Fruit fly (Drosophila melanogaster) whole organism, embryonic: Measurements from ENCODE around the gene Vha55.
A peak's percentile ranks its signal among the peaks of the same experiment; 100 is the strongest.

Experiments
- ATbp ChIP-seq: fragments of 200-800 bp; sonication (Bioruptor generic); optimal IDR thresholded peaks from 2 replicates; lab custom pipeline; 2017; ENCODE audit warnings: missing biosample characterization, mild to moderate bottlenecking, missing genetic modification characterization, missing genetic modification reagents
- Adf1 ChIP-seq: fragments of 200-800 bp; sonication (Bioruptor generic); IDR thresholded peaks from 2 replicates; pipeline ENCODE4 v1.3.6; 2022; ENCODE audit warnings: missing biosample characterization, missing genetic modification characterization
- Bdp1 ChIP-seq: fragments of 200-800 bp; sonication (Bioruptor generic); optimal IDR thresholded peaks from 3 replicates; lab custom pipeline; 2016; ENCODE audit warnings: missing biosample characterization, missing genetic modification characterization
- CG10274 ChIP-seq: fragments of 200-800 bp; sonication (Bioruptor generic); optimal IDR thresholded peaks from 3 replicates; lab custom pipeline; 2017; ENCODE audit warnings: missing biosample characterization, mild to moderate bottlenecking, missing genetic modification characterization
- CG10462 ChIP-seq: fragments of 200-800 bp; sonication (Bioruptor generic); optimal IDR thresholded peaks from 2 replicates; lab custom pipeline; 2016; ENCODE audit warnings: missing biosample characterization, missing genetic modification characterization
- CG11456 ChIP-seq: fragments of 200-800 bp; sonication (Bioruptor generic); IDR thresholded peaks from 3 replicates; pipeline ENCODE4 v1.3.6; 2022; ENCODE audit warnings: missing biosample characterization, missing genetic modification characterization
- CG11504 ChIP-seq: fragments of 200-800 bp; sonication (Bioruptor generic); optimal IDR thresholded peaks from 3 replicates; lab custom pipeline; 2019; ENCODE audit warnings: missing biosample characterization, mild to moderate bottlenecking, missing genetic modification characterization, moderate library complexity
- CG11560 ChIP-seq: fragments of 200-800 bp; sonication (Bioruptor generic); IDR thresholded peaks from 3 replicates; pipeline ENCODE4 v1.3.6; 2022; ENCODE audit warnings: missing biosample characterization, missing genetic modification characterization
- CG12104 ChIP-seq: fragments of 200-800 bp; sonication (Bioruptor generic); optimal IDR thresholded peaks from 3 replicates; lab custom pipeline; 2016; ENCODE audit warnings: missing biosample characterization, missing genetic modification characterization
- CG12769 ChIP-seq: fragments of 200-800 bp; sonication (Bioruptor generic); optimal IDR thresholded peaks from 2 replicates; lab custom pipeline; 2019; ENCODE audit warnings: missing biosample characterization, mild to moderate bottlenecking, missing genetic modification characterization, moderate library complexity
- CG13624 ChIP-seq: fragments of 200-800 bp; sonication (Bioruptor generic); optimal IDR thresholded peaks from 2 replicates; lab custom pipeline; 2016; ENCODE audit warnings: missing biosample characterization, missing genetic modification characterization
- CG2129 ChIP-seq: fragments of 200-800 bp; sonication (Bioruptor generic); IDR thresholded peaks from 2 replicates; pipeline ENCODE4 v1.3.6; 2022; ENCODE audit warnings: missing biosample characterization, missing genetic modification characterization; ENCODE audit not compliant: partially characterized antibody
- CG33557 ChIP-seq: fragments of 200-800 bp; sonication (Bioruptor generic); optimal IDR thresholded peaks from 2 replicates; lab custom pipeline; 2019; ENCODE audit warnings: missing biosample characterization, mild to moderate bottlenecking, missing genetic modification characterization, moderate library complexity
- CG34376 ChIP-seq: fragments of 200-800 bp; sonication (Bioruptor generic); optimal IDR thresholded peaks from 2 replicates; lab custom pipeline; 2018; ENCODE audit warnings: missing biosample characterization, mild to moderate bottlenecking, missing genetic modification characterization
- CG3726 ChIP-seq: fragments of 200-800 bp; sonication (Bioruptor generic); IDR thresholded peaks from 3 replicates; pipeline ENCODE4, ENCODE4 v1.3.6; 2022; ENCODE audit warnings: missing biosample characterization, missing genetic modification characterization
- CG5953 ChIP-seq: fragments of 200-800 bp; sonication (Bioruptor generic); IDR thresholded peaks from 2 replicates; pipeline ENCODE4 v1.3.6; 2022; ENCODE audit warnings: missing biosample characterization, missing genetic modification characterization
- CG6791 ChIP-seq: fragments of 200-800 bp; sonication (Bioruptor generic); IDR thresholded peaks from 3 replicates; pipeline ENCODE4 v1.3.6; 2022; ENCODE audit warnings: missing biosample characterization, missing genetic modification characterization; ENCODE audit not compliant: partially characterized antibody
- CG7786 ChIP-seq: fragments of 200-800 bp; sonication (Bioruptor generic); optimal IDR thresholded peaks from 2 replicates; lab custom pipeline; 2016; ENCODE audit warnings: missing biosample characterization, missing genetic modification characterization
- CG7987 ChIP-seq: fragments of 200-800 bp; sonication (Bioruptor generic); optimal IDR thresholded peaks from 2 replicates; lab custom pipeline; 2018; ENCODE audit warnings: missing biosample characterization, mild to moderate bottlenecking, missing genetic modification characterization, moderate library complexity
- CG8089 ChIP-seq: fragments of 200-800 bp; sonication (Bioruptor generic); optimal IDR thresholded peaks from 3 replicates; lab custom pipeline; 2016; ENCODE audit warnings: missing biosample characterization, missing genetic modification characterization
- CrebB ChIP-seq: fragments of 200-800 bp; sonication (Bioruptor generic); optimal IDR thresholded peaks from 3 replicates; lab custom pipeline; 2018; ENCODE audit warnings: missing biosample characterization, mild to moderate bottlenecking, missing genetic modification characterization
- D19A ChIP-seq: fragments of 200-800 bp; optimal IDR thresholded peaks from 3 replicates; lab custom pipeline; 2019; ENCODE audit warnings: missing biosample characterization, mild to moderate bottlenecking, missing genetic modification characterization, moderate library complexity
- Dbx ChIP-seq: fragments of 200-800 bp; sonication (Bioruptor generic); IDR thresholded peaks from 3 replicates; pipeline ENCODE4 v1.3.6; 2022; ENCODE audit warnings: missing biosample characterization, missing genetic modification characterization
- Dref ChIP-seq: fragments of 200-800 bp; sonication (Bioruptor generic); IDR thresholded peaks from 2 replicates; pipeline ENCODE4 v1.3.6; 2022; ENCODE audit warnings: missing biosample characterization, missing genetic modification characterization
- Elba2 ChIP-seq: fragments of 200-800 bp; sonication (Bioruptor generic); optimal IDR thresholded peaks from 3 replicates; lab custom pipeline; 2016; ENCODE audit warnings: missing biosample characterization, missing genetic modification characterization
- Gug ChIP-seq: fragments of 200-800 bp; sonication (Bioruptor generic); IDR thresholded peaks from 4 replicates; pipeline ENCODE4 v1.3.6; 2022; ENCODE audit warnings: missing biosample characterization, missing genetic modification characterization
- HLH4C ChIP-seq: fragments of 200-800 bp; sonication (Bioruptor generic); IDR thresholded peaks from 3 replicates; pipeline ENCODE4 v1.3.6; 2022; ENCODE audit warnings: missing biosample characterization, missing genetic modification characterization; ENCODE audit not compliant: partially characterized antibody
- Mad ChIP-seq: fragments of 200-800 bp; sonication (Bioruptor generic); optimal IDR thresholded peaks from 2 replicates; lab custom pipeline; 2016; ENCODE audit warnings: missing biosample characterization, missing genetic modification characterization
- Nf-YA ChIP-seq: fragments of 200-800 bp; sonication (Bioruptor generic); IDR thresholded peaks from 2 replicates; pipeline ENCODE4 v1.3.6; 2022; ENCODE audit warnings: missing biosample characterization, missing genetic modification characterization
- Side ChIP-seq: fragments of 200-800 bp; sonication (Bioruptor generic); optimal IDR thresholded peaks from 2 replicates; lab custom pipeline; 2016; ENCODE audit warnings: missing biosample characterization, missing genetic modification characterization
- Sry-β ChIP-seq: fragments of 200-800 bp; sonication (Bioruptor generic); optimal IDR thresholded peaks from 2 replicates; lab custom pipeline; 2018; ENCODE audit warnings: missing biosample characterization, mild to moderate bottlenecking, missing genetic modification characterization, moderate library complexity
- Ssrp ChIP-seq: fragments of 200-800 bp; sonication (Bioruptor generic); optimal IDR thresholded peaks from 2 replicates; lab custom pipeline; 2018; ENCODE audit warnings: missing biosample characterization, mild to moderate bottlenecking, missing genetic modification characterization, moderate library complexity
- Taf1 ChIP-seq: fragments of 200-800 bp; sonication (Bioruptor generic); IDR thresholded peaks from 2 replicates; pipeline ENCODE4 v1.3.6; 2022; ENCODE audit warnings: missing biosample characterization, missing genetic modification characterization
- Trl ChIP-seq, 3 experiments: fragments of >200 bp in 2 of 3; fragments of 200-800 bp in 1 of 3; sonication (Bioruptor generic) in 1 of 3; optimal IDR thresholded peaks; 2 replicates in 1 of 3; 3 replicates in 2 of 3; lab custom pipeline; 2016 to 2017; ENCODE audit warnings: missing biosample characterization in 1 of 3, missing genetic modification characterization in 1 of 3
- al ChIP-seq: fragments of 200-800 bp; sonication (Bioruptor generic); IDR thresholded peaks from 2 replicates; pipeline ENCODE4 v1.3.6; 2022; ENCODE audit warnings: missing biosample characterization, missing genetic modification characterization
- crp ChIP-seq, 2 experiments: fragments of 200-800 bp; sonication (Bioruptor generic); optimal IDR thresholded peaks; 2 replicates in 1 of 2; 3 replicates in 1 of 2; lab custom pipeline; 2017; ENCODE audit warnings: missing biosample characterization in 2 of 2, missing genetic modification characterization in 2 of 2, mild to moderate bottlenecking in 1 of 2, moderate library complexity in 1 of 2
- danr ChIP-seq: fragments of 200-800 bp; sonication (Bioruptor generic); IDR thresholded peaks from 2 replicates; pipeline ENCODE4 v1.3.6; 2022; ENCODE audit warnings: missing biosample characterization, missing genetic modification characterization
- en ChIP-seq: fragments of 200-800 bp; sonication (Bioruptor generic); optimal IDR thresholded peaks from 2 replicates; lab custom pipeline; 2016; ENCODE audit warnings: missing biosample characterization, missing genetic modification characterization
- grn ChIP-seq: fragments of 200-800 bp; sonication (Bioruptor generic); optimal IDR thresholded peaks from 3 replicates; lab custom pipeline; 2017; ENCODE audit warnings: missing biosample characterization, missing genetic modification characterization
- gsb-n ChIP-seq: fragments of 200-800 bp; sonication (Bioruptor generic); optimal IDR thresholded peaks from 3 replicates; lab custom pipeline; 2018; ENCODE audit warnings: missing biosample characterization, mild to moderate bottlenecking, missing genetic modification characterization
- insv ChIP-seq, 2 experiments: fragments of 200-800 bp; sonication (Bioruptor generic); optimal IDR thresholded peaks; 3 replicates each; lab custom pipeline; 2016 to 2018; ENCODE audit warnings: missing biosample characterization in 2 of 2, missing genetic modification characterization in 2 of 2
- luna ChIP-seq: fragments of 200-800 bp; sonication (Bioruptor generic); optimal IDR thresholded peaks from 2 replicates; lab custom pipeline; 2016; ENCODE audit warnings: missing biosample characterization, missing genetic modification characterization
- odd ChIP-seq: fragments of 200-800 bp; sonication (Bioruptor generic); optimal IDR thresholded peaks from 2 replicates; lab custom pipeline; 2017; ENCODE audit warnings: missing biosample characterization, mild to moderate bottlenecking, missing genetic modification characterization
- otp ChIP-seq: fragments of 200-800 bp; sonication (Bioruptor generic); IDR thresholded peaks from 3 replicates; pipeline ENCODE4, ENCODE4 v1.3.6; 2022; ENCODE audit warnings: missing biosample characterization, missing genetic modification characterization
- scrt ChIP-seq: fragments of 200-800 bp; sonication (Bioruptor generic); optimal IDR thresholded peaks from 2 replicates; lab custom pipeline; 2018; ENCODE audit warnings: missing biosample characterization, mild to moderate bottlenecking, missing genetic modification characterization, moderate library complexity
- seq ChIP-seq: fragments of 200-800 bp; sonication (Bioruptor generic); IDR thresholded peaks from 2 replicates; pipeline ENCODE4 v1.3.6; 2022; ENCODE audit warnings: missing biosample characterization, missing genetic modification characterization
- sob ChIP-seq: fragments of 200-800 bp; sonication (Bioruptor generic); IDR thresholded peaks from 2 replicates; pipeline ENCODE4 v1.3.6; 2022; ENCODE audit warnings: missing biosample characterization, missing genetic modification characterization
- twi ChIP-seq: fragments of 200-800 bp; optimal IDR thresholded peaks from 2 replicates; lab custom pipeline; 2019; ENCODE audit warnings: missing biosample characterization, mild to moderate bottlenecking, missing genetic modification characterization, moderate library complexity
- vvl ChIP-seq: fragments of 200-800 bp; sonication (Bioruptor generic); IDR thresholded peaks from 2 replicates; pipeline ENCODE4 v1.3.6; 2022; ENCODE audit warnings: missing biosample characterization, missing genetic modification characterization

Gene Vha55

dm6 chr3R:12653511-12654252 is 26.1 kb upstream of the Vha55 start (continued):
- TF ChIP-seq CG6791: no peak
- TF ChIP-seq CG13624 (GFP tag; lab: Kevin White, UChicago): peak; percentile 77
- peak; percentile 68 for TF ChIP-seq Side (GFP tag; lab: Kevin White, UChicago)
- no peak for TF ChIP-seq CG2129 (GFP tag; lab: Robert Waterston, UW)
- TF ChIP-seq crp (GFP tag; optimal IDR thresholded peaks at IDR 0.05; lab: Kevin White, UChicago): peak in 1 of 2 experiments; percentile 49
- TF ChIP-seq CG11504 (tag; lab: Kevin White, UChicago): peak; percentile 88
- TF ChIP-seq CG12769 (tag; lab: Kevin White, UChicago): peak; percentile 66
- no peak for TF ChIP-seq Sry-β (GFP tag; lab: Kevin White, UChicago)
- TF ChIP-seq CG11456 (GFP tag; lab: Robert Waterston, UW): peak; percentile 82
- peak; percentile 84 for TF ChIP-seq CG7786 (GFP tag; lab: Kevin White, UChicago)
- TF ChIP-seq CG33557 (GFP tag; lab: Kevin White, UChicago): no peak
- TF ChIP-seq CG7987: no peak
- TF ChIP-seq en (GFP tag; lab: Kevin White, UChicago): peak; percentile 45
- peak; percentile 86 for TF ChIP-seq ATbp
- TF ChIP-seq danr (GFP tag; lab: Robert Waterston, UW): peak; percentile 80
- TF ChIP-seq seq (GFP tag; lab: Robert Waterston, UW): peak; percentile 89
- TF ChIP-seq Adf1 (GFP tag; lab: Robert Waterston, UW): peak; percentile 27
- peak; percentile 66; the same call in 1 of the 2 replicates for TF ChIP-seq sob (GFP tag; lab: Robert Waterston, UW)
- peak; percentile 61 for TF ChIP-seq CG12104 (GFP tag; lab: Kevin White, UChicago)
- TF ChIP-seq grn: no peak
- peak; percentile 61 for TF ChIP-seq CG10462 (GFP tag; lab: Kevin White, UChicago)
- TF ChIP-seq Ssrp (tag; lab: Kevin White, UChicago): peak; percentile 87
- peak; percentile 52; the same call in 1 of the 2 replicates for TF ChIP-seq Taf1 (GFP tag; lab: Robert Waterston, UW)
- peak; percentile 56 for TF ChIP-seq CrebB (tag; lab: Kevin White, UChicago)
- TF ChIP-seq D19A: peak; percentile 68
- TF ChIP-seq al (GFP tag; lab: Robert Waterston, UW): peak; percentile 80
- TF ChIP-seq gsb-n: peak; percentile 27
- peak; percentile 31 for TF ChIP-seq CG34376 (GFP tag; lab: Kevin White, UChicago)
- 0 out of 3 replicates have a peak, but pooled peaks have one; percentile 57 for TF ChIP-seq CG3726 (GFP tag; lab: Robert Waterston, UW)
- peak; percentile 21 to 56 for TF ChIP-seq Trl (optimal IDR thresholded peaks at IDR 0.05; lab: Kevin White, UChicago)
- peak; percentile 67 for TF ChIP-seq Trl (GFP tag; optimal IDR thresholded peaks at IDR 0.05; lab: Kevin White, UChicago)
- no peak for TF ChIP-seq Dref (GFP tag; lab: Robert Waterston, UW)
- peak; percentile 81 for TF ChIP-seq Gug (GFP tag; lab: Robert Waterston, UW)
- TF ChIP-seq twi: peak; percentile 33
- TF ChIP-seq CG5953 (GFP tag; lab: Robert Waterston, UW): peak; percentile 76
- peak; percentile 47 for TF ChIP-seq luna (GFP tag; lab: Kevin White, UChicago)
- TF ChIP-seq HLH4C (GFP tag; lab: Robert Waterston, UW): no peak; the same call in 2 of the 3 replicates
- TF ChIP-seq insv (GFP tag; optimal IDR thresholded peaks at IDR 0.05; lab: Kevin White, UChicago): no peak
- TF ChIP-seq CG8089 (GFP tag; lab: Kevin White, UChicago): peak; percentile 69
- peak; percentile 66 for TF ChIP-seq Bdp1 (GFP tag; lab: Kevin White, UChicago)
- TF ChIP-seq vvl: peak; percentile 77
- TF ChIP-seq scrt (GFP tag; lab: Kevin White, UChicago): peak; percentile 53
- TF ChIP-seq Nf-YA (GFP tag; lab: Robert Waterston, UW): peak; percentile 65
- TF ChIP-seq CG10274 (GFP tag; lab: Kevin White, UChicago): peak; percentile 56
- TF ChIP-seq Elba2 (GFP tag; lab: Kevin White, UChicago): no peak
- TF ChIP-seq otp (GFP tag; lab: Robert Waterston, UW): peak; percentile 36; the same call in 1 of the 3 replicates
- peak; percentile 74; the same call in 2 of the 3 replicates for TF ChIP-seq Dbx (GFP tag; lab: Robert Waterston, UW)
- peak; percentile 83 for TF ChIP-seq odd (GFP tag; lab: Kevin White, UChicago)
- peak; percentile 69 for TF ChIP-seq Mad
- peak; percentile 73 for TF ChIP-seq CG11560 (tag; lab: Robert Waterston, UW)
